Worm (Caenorhabditis elegans) whole organism, L4 larva: ENCODE results near the gene F28H6.6.
A peak's percentile ranks its signal among the peaks of the same experiment; 100 is the strongest.

Source experiments
- F10B5.3 ChIP-seq: sonication (generic microtip); optimal IDR thresholded peaks from 2 replicates; lab custom pipeline; 2016; ENCODE audit warnings: mild to moderate bottlenecking, missing genetic modification characterization, missing compliant biosample characterization
- F26F4.8 ChIP-seq: fragments of 200-800 bp; sonication (Bioruptor generic); conservative IDR thresholded peaks from 2 replicates; pipeline ENCODE4 v1.3.6; 2022; ENCODE audit warnings: missing genetic modification characterization, missing compliant biosample characterization
- F44E2.7 ChIP-seq: fragments of 200-800 bp; sonication (Bioruptor generic); IDR thresholded peaks from 2 replicates; pipeline ENCODE4 v2.1.2; 2022; ENCODE audit warnings: missing genetic modification characterization, missing compliant biosample characterization
- T26A8.4 ChIP-seq: fragments of 200-800 bp; sonication (Bioruptor generic); IDR thresholded peaks from 2 replicates; pipeline ENCODE4 v1.3.6; 2022; ENCODE audit warnings: missing genetic modification characterization, missing compliant biosample characterization
- Y105C5A.15 ChIP-seq: fragments of 200-800 bp; sonication (Bioruptor generic); IDR thresholded peaks from 2 replicates; pipeline ENCODE4 v1.3.6; 2022; ENCODE audit warnings: missing genetic modification characterization, missing compliant biosample characterization
- Y48G9A.11 ChIP-seq: fragments of 200-800 bp; sonication (Bioruptor generic); IDR thresholded peaks from 2 replicates; pipeline ENCODE4 v1.3.6; 2022; ENCODE audit warnings: missing genetic modification reagents, missing genetic modification characterization, missing compliant biosample characterization
- ZK337.2 ChIP-seq: fragments of 200-800 bp; sonication (Bioruptor generic); IDR thresholded peaks from 2 replicates; pipeline ENCODE4 v1.3.6; 2022; ENCODE audit warnings: missing genetic modification reagents, missing genetic modification characterization, missing compliant biosample characterization
- ZK546.5 ChIP-seq, 2 experiments: sonication (generic microtip); optimal IDR thresholded peaks; 2 replicates each; lab custom pipeline; 2017; ENCODE audit warnings: missing biosample characterization in 2 of 2, missing genetic modification characterization in 2 of 2
- aly-2 ChIP-seq: sonication (generic microtip); optimal IDR thresholded peaks from 2 replicates; lab custom pipeline; 2018; ENCODE audit warnings: missing biosample characterization, missing genetic modification characterization
- arid-1 ChIP-seq: fragments of 200-800 bp; sonication (Bioruptor generic); conservative IDR thresholded peaks from 2 replicates; pipeline ENCODE4 v1.3.6; 2022; ENCODE audit warnings: missing genetic modification reagents, missing genetic modification characterization, missing compliant biosample characterization
- attf-4 ChIP-seq: sonication (generic microtip); optimal IDR thresholded peaks from 3 replicates; lab custom pipeline; 2017; ENCODE audit warnings: missing biosample characterization, missing genetic modification characterization
- ceh-28 ChIP-seq: fragments of 150-350 bp; optimal IDR thresholded peaks from 2 replicates; lab custom pipeline; 2014; ENCODE audit warnings: missing biosample characterization, missing genetic modification reagents, missing genetic modification characterization
- ceh-44 ChIP-seq: fragments of 200-800 bp; sonication (Bioruptor generic); IDR thresholded peaks from 2 replicates; pipeline ENCODE4 v1.3.6; 2022; ENCODE audit warnings: missing genetic modification reagents, missing genetic modification characterization, missing compliant biosample characterization
- ceh-62 ChIP-seq: sonication (generic microtip); optimal IDR thresholded peaks from 2 replicates; lab custom pipeline; 2017; ENCODE audit warnings: missing biosample characterization, missing genetic modification characterization
- ceh-82 ChIP-seq: sonication (generic microtip); optimal IDR thresholded peaks from 2 replicates; lab custom pipeline; 2017; ENCODE audit warnings: missing biosample characterization, missing genetic modification characterization
- ces-1 ChIP-seq: fragments of 150-350 bp; sonication (generic microtip); optimal IDR thresholded peaks from 4 replicates; lab custom pipeline; 2014; ENCODE audit warnings: missing biosample characterization, missing genetic modification reagents, missing genetic modification characterization
- cey-2 ChIP-seq: sonication (generic microtip); optimal IDR thresholded peaks from 3 replicates; lab custom pipeline; 2017; ENCODE audit warnings: missing genetic modification characterization, mild to moderate bottlenecking, missing compliant biosample characterization, antibody characterized with exemption, borderline replicate concordance; ENCODE audit not compliant: insufficient read depth
- daf-8 ChIP-seq: fragments of 200-800 bp; sonication (Bioruptor generic); IDR thresholded peaks from 2 replicates; pipeline ENCODE4 v1.3.6; 2022; ENCODE audit warnings: missing genetic modification characterization, missing compliant biosample characterization
- dmd-8 ChIP-seq: fragments of 200-800 bp; sonication (Bioruptor generic); IDR thresholded peaks from 2 replicates; pipeline ENCODE4 v1.3.6; 2022; ENCODE audit warnings: missing genetic modification characterization, missing compliant biosample characterization
- duxl-1 ChIP-seq: sonication (generic microtip); optimal IDR thresholded peaks from 2 replicates; lab custom pipeline; 2016; ENCODE audit warnings: mild to moderate bottlenecking, missing genetic modification characterization, moderate library complexity, missing compliant biosample characterization; ENCODE audit not compliant: poor library complexity
- dve-1 ChIP-seq: sonication (generic microtip); optimal IDR thresholded peaks from 2 replicates; lab custom pipeline; 2017; ENCODE audit warnings: antibody characterized with exemption, mild to moderate bottlenecking, missing genetic modification characterization, missing compliant biosample characterization; ENCODE audit not compliant: insufficient read depth
- gei-8 ChIP-seq: fragments of 200-800 bp; sonication (Bioruptor generic); optimal IDR thresholded peaks from 2 replicates; lab custom pipeline; 2018; ENCODE audit warnings: mild to moderate bottlenecking, missing genetic modification characterization, missing compliant biosample characterization
- hif-1 ChIP-seq, 2 experiments: sonication (generic microtip); optimal IDR thresholded peaks; 2 replicates each; lab custom pipeline; 2016 to 2017; ENCODE audit warnings: missing compliant biosample characterization in 2 of 2, missing genetic modification characterization in 2 of 2, missing genetic modification reagents in 2 of 2, missing genotype in 2 of 2, mild to moderate bottlenecking in 1 of 2
- lim-7 ChIP-seq: fragments of 200-800 bp; sonication (Bioruptor generic); IDR thresholded peaks from 2 replicates; pipeline ENCODE4 v1.3.6; 2022; ENCODE audit warnings: missing genetic modification characterization, missing compliant biosample characterization
- lin-1 ChIP-seq: fragments of 200-800 bp; sonication (Bioruptor generic); IDR thresholded peaks from 2 replicates; pipeline ENCODE4 v1.3.6; 2022; ENCODE audit warnings: missing genetic modification reagents, missing genetic modification characterization, missing compliant biosample characterization
- lin-13 ChIP-seq: fragments of 150-350 bp; optimal IDR thresholded peaks from 2 replicates; lab custom pipeline; 2014; ENCODE audit warnings: missing biosample characterization, missing genetic modification reagents, missing genetic modification characterization
- lin-29 ChIP-seq: fragments of 200-800 bp; sonication (Bioruptor generic); IDR thresholded peaks from 2 replicates; pipeline ENCODE4 v1.3.6; 2022; ENCODE audit warnings: missing genetic modification reagents, missing genetic modification characterization, missing compliant biosample characterization
- lin-39 ChIP-seq: fragments of 150-350 bp; optimal IDR thresholded peaks from 2 replicates; lab custom pipeline; 2014; ENCODE audit warnings: missing biosample characterization, missing genetic modification reagents, missing genetic modification characterization
- lsy-2 ChIP-seq, 2 experiments: fragments of 150-350 bp in 1 of 2; sonication (generic microtip) in 1 of 2; optimal IDR thresholded peaks; 2 replicates each; lab custom pipeline; 2014 to 2017; ENCODE audit warnings: missing biosample characterization in 2 of 2, missing genetic modification characterization in 2 of 2
- madf-5 ChIP-seq, 2 experiments: fragments of 200-800 bp; sonication (Bioruptor generic); IDR thresholded peaks; 2 replicates each; pipeline ENCODE4 v1.3.6; 2022; ENCODE audit warnings: missing compliant biosample characterization in 2 of 2, missing genetic modification characterization in 2 of 2
- madf-9 ChIP-seq: fragments of 200-800 bp; sonication (Bioruptor generic); conservative IDR thresholded peaks from 2 replicates; pipeline ENCODE4 v1.3.6; 2022; ENCODE audit warnings: missing genetic modification reagents, missing genetic modification characterization, missing compliant biosample characterization
- mep-1 ChIP-seq: fragments of 150-350 bp; sonication (generic microtip); optimal IDR thresholded peaks from 3 replicates; lab custom pipeline; 2014; ENCODE audit warnings: missing biosample characterization, missing genetic modification characterization
- mxl-2 ChIP-seq: fragments of 200-800 bp; sonication (Bioruptor generic); conservative IDR thresholded peaks from 2 replicates; pipeline ENCODE4 v1.3.6; 2022; ENCODE audit warnings: missing genetic modification reagents, missing genetic modification characterization, missing compliant biosample characterization
- nhr-10 ChIP-seq: fragments of 150-350 bp; optimal IDR thresholded peaks from 2 replicates; lab custom pipeline; 2014; ENCODE audit warnings: missing biosample characterization, missing genetic modification characterization
- nhr-237 ChIP-seq: sonication (generic microtip); optimal IDR thresholded peaks from 2 replicates; lab custom pipeline; 2017; ENCODE audit warnings: missing biosample characterization, missing genetic modification characterization
- nhr-28 ChIP-seq: fragments of 150-350 bp; optimal IDR thresholded peaks from 2 replicates; lab custom pipeline; 2014; ENCODE audit warnings: missing biosample characterization, missing genetic modification characterization
- nhr-48 ChIP-seq: sonication (generic microtip); optimal IDR thresholded peaks from 2 replicates; lab custom pipeline; 2016; ENCODE audit warnings: mild to moderate bottlenecking, missing genetic modification characterization, missing compliant biosample characterization
- nhr-76 ChIP-seq: fragments of 150-350 bp; optimal IDR thresholded peaks from 2 replicates; lab custom pipeline; 2014; ENCODE audit warnings: missing biosample characterization, missing genetic modification characterization
- pha-4 ChIP-seq, 2 experiments: fragments of 150-350 bp in 1 of 2; fragments of 200-800 bp in 1 of 2; sonication (Bioruptor generic) in 1 of 2; IDR thresholded peaks in 1 of 2; optimal IDR thresholded peaks in 1 of 2; 2 replicates each; pipeline versions ENCODE4 v1.3.6 to Lab custom; 2014 to 2022; ENCODE audit warnings: missing genetic modification characterization in 2 of 2, missing genetic modification reagents in 2 of 2, missing biosample characterization in 1 of 2, missing compliant biosample characterization in 1 of 2
- pqm-1 ChIP-seq: sonication (generic microtip); optimal IDR thresholded peaks from 2 replicates; lab custom pipeline; 2017; ENCODE audit warnings: missing biosample characterization, missing genetic modification characterization
- snpc-1.2 ChIP-seq: fragments of 200-800 bp; sonication (Bioruptor generic); IDR thresholded peaks from 2 replicates; pipeline ENCODE4 v1.3.6; 2022; ENCODE audit warnings: missing genetic modification reagents, missing genetic modification characterization, missing compliant biosample characterization
- snpc-4 ChIP-seq: fragments of 150-350 bp; optimal IDR thresholded peaks from 2 replicates; lab custom pipeline; 2014; ENCODE audit warnings: missing biosample characterization, missing genetic modification characterization
- spr-1 ChIP-seq: sonication (generic microtip); optimal IDR thresholded peaks from 2 replicates; lab custom pipeline; 2016; ENCODE audit warnings: mild to moderate bottlenecking, missing genetic modification characterization, missing compliant biosample characterization
- tag-97 ChIP-seq: fragments of 200-800 bp; sonication (Bioruptor generic); IDR thresholded peaks from 2 replicates; pipeline ENCODE4 v1.3.6; 2022; ENCODE audit warnings: missing genetic modification characterization, missing compliant biosample characterization
- unc-62 ChIP-seq, 3 experiments: fragments of 150-350 bp in 1 of 3; sonication (generic microtip); optimal IDR thresholded peaks in 2 of 3; peaks in 1 of 3; 1 replicate in 1 of 3; 2 replicates in 2 of 3; lab custom pipeline; 2014 to 2017; ENCODE audit warnings: missing biosample characterization in 3 of 3, missing genetic modification characterization in 3 of 3, missing genetic modification reagents in 3 of 3, missing genotype in 1 of 3
- vab-7 ChIP-seq: fragments of 200-800 bp; sonication (Bioruptor generic); IDR thresholded peaks from 2 replicates; pipeline ENCODE4 v1.3.6; 2022; ENCODE audit warnings: missing genetic modification reagents, missing genetic modification characterization, missing compliant biosample characterization
- zfp-2 ChIP-seq: sonication (generic microtip); optimal IDR thresholded peaks from 2 replicates; lab custom pipeline; 2016; ENCODE audit warnings: mild to moderate bottlenecking, missing genetic modification characterization, missing compliant biosample characterization
- zip-11 ChIP-seq: fragments of 200-800 bp; sonication (Bioruptor generic); IDR thresholded peaks from 2 replicates; pipeline ENCODE4 v1.3.6; 2022; ENCODE audit warnings: missing genetic modification characterization, missing compliant biosample characterization
- zip-2 ChIP-seq: fragments of 150-350 bp; optimal IDR thresholded peaks from 2 replicates; lab custom pipeline; 2014; ENCODE audit warnings: missing biosample characterization, missing genetic modification characterization
- ztf-11 ChIP-seq: fragments of 150-350 bp; optimal IDR thresholded peaks from 2 replicates; lab custom pipeline; 2014; ENCODE audit warnings: missing biosample characterization, missing genetic modification characterization
- ztf-7 ChIP-seq: fragments of 150-350 bp; optimal IDR thresholded peaks from 2 replicates; lab custom pipeline; 2014; ENCODE audit warnings: missing biosample characterization, missing genetic modification characterization

Gene F28H6.6

ce11 chrX:14146740-14147140 lies 21.1 kb upstream of the F28H6.6 start (continued):
- TF ChIP-seq snpc-1.2 (GFP tag; lab: Robert Waterston, UW) (no peak), lin-29 (no peak), tag-97 (no peak), ces-1 (GFP tag; lab: Kevin White, UChicago) (no peak), ztf-7 (tag; lab: Kevin White, UChicago) (peak; percentile 2), zip-2 (tag; lab: Kevin White, UChicago) (peak; percentile 17), mxl-2 (GFP tag; lab: Robert Waterston, UW) (no peak), pqm-1 (no peak), arid-1 (GFP tag; lab: Robert Waterston, UW) (no peak), Y48G9A.11 (GFP tag; lab: Robert Waterston, UW) (no peak), zip-11 (GFP tag; lab: Robert Waterston, UW) (no peak), ceh-82 (no peak), unc-62 (GFP tag; optimal IDR thresholded peaks at IDR 0.05 in 1 of 2; lab: Kevin White, UChicago) (peak in 1 of 2 experiments; percentile 96), unc-62 (tag; optimal IDR thresholded peaks at IDR 0.05; lab: Kevin White, UChicago) (no peak), ceh-28 (tag; lab: Kevin White, UChicago) (peak; percentile 32), F44E2.7 (no peak), vab-7 (GFP tag; lab: Robert Waterston, UW) (0 out of 2 replicates have a peak, but pooled peaks have one; percentile 21), ztf-11 (no peak), cey-2 (tag; lab: Kevin White, UChicago) (no peak), nhr-28 (tag; lab: Kevin White, UChicago) (peak; percentile 96), spr-1 (tag; lab: Kevin White, UChicago) (no peak), ZK337.2 (GFP tag; lab: Robert Waterston, UW) (no peak), lin-39 (tag; lab: Kevin White, UChicago) (no peak), daf-8 (GFP tag; lab: Robert Waterston, UW) (no peak), ZK546.5 (tag; optimal IDR thresholded peaks at IDR 0.05; lab: Kevin White, UChicago) (no peak), madf-5 (GFP tag; IDR thresholded peaks at IDR 0.05; lab: Robert Waterston, UW) (no peak), lin-13 (no peak), nhr-48 (peak; percentile 16), aly-2 (no peak), T26A8.4 (GFP tag; lab: Robert Waterston, UW) (peak; percentile 50; the same call in 1 of the 2 replicates), ceh-62 (tag; lab: Kevin White, UChicago) (no peak), gei-8 (no peak), lim-7 (GFP tag; lab: Robert Waterston, UW) (no peak), lin-1 (GFP tag; lab: Robert Waterston, UW) (0 out of 2 replicates have a peak, but pooled peaks have one; percentile 30), lsy-2 (tag; optimal IDR thresholded peaks at IDR 0.05; lab: Kevin White, UChicago) (peak; percentile 44 to 75), zfp-2 (tag; lab: Kevin White, UChicago) (no peak), F10B5.3 (no peak), nhr-10 (tag; lab: Kevin White, UChicago) (no peak), pha-4 (GFP tag; IDR thresholded peaks at IDR 0.05; lab: Robert Waterston, UW) (0 out of 2 replicates have a peak, but pooled peaks have one; percentile 29), pha-4 (tag; optimal IDR thresholded peaks at IDR 0.05; lab: Kevin White, UChicago) (peak; percentile 93), hif-1 (tag; optimal IDR thresholded peaks at IDR 0.05; lab: Kevin White, UChicago) (peak in 1 of 2 experiments; percentile 51), nhr-76 (no peak), mep-1 (tag; lab: Kevin White, UChicago) (peak; percentile 88), Y105C5A.15 (GFP tag; lab: Robert Waterston, UW) (no peak), F26F4.8 (no peak), ceh-44 (GFP tag; lab: Robert Waterston, UW) (no peak), attf-4 (no peak), nhr-237 (no peak), snpc-4 (tag; lab: Kevin White, UChicago) (no peak), duxl-1 (tag; lab: Kevin White, UChicago) (no peak), dve-1 (tag; lab: Kevin White, UChicago) (peak; percentile 91), dmd-8 (GFP tag; lab: Robert Waterston, UW) (no peak), madf-9 (GFP tag; lab: Robert Waterston, UW) (no peak)
